Worm (Caenorhabditis elegans) whole organism, L3 larva: ENCODE results near the gene gst-13.

ENCODE experiments used
- aly-2 ChIP-seq: fragments of 150-350 bp; optimal IDR thresholded peaks from 2 replicates; lab custom pipeline; 2014; ENCODE audit warnings: missing biosample characterization, missing genetic modification characterization
- ama-1 ChIP-seq: fragments of 150-350 bp; optimal IDR thresholded peaks from 2 replicates; lab custom pipeline; 2018
- ceh-28 ChIP-seq: fragments of 150-350 bp; optimal IDR thresholded peaks from 2 replicates; lab custom pipeline; 2014; ENCODE audit warnings: missing biosample characterization, missing genetic modification reagents, missing genetic modification characterization
- ceh-9 ChIP-seq: sonication (generic microtip); optimal IDR thresholded peaks from 2 replicates; lab custom pipeline; 2018; ENCODE audit warnings: missing biosample characterization, missing genetic modification characterization
- egl-27 ChIP-seq: sonication (generic microtip); optimal IDR thresholded peaks from 4 replicates; lab custom pipeline; 2017; ENCODE audit warnings: missing biosample characterization, missing genetic modification reagents, missing genetic modification characterization
- nhr-11 ChIP-seq: fragments of 150-350 bp; optimal IDR thresholded peaks from 2 replicates; lab custom pipeline; 2014; ENCODE audit warnings: missing biosample characterization, missing genetic modification characterization
- nhr-12 ChIP-seq: fragments of 150-350 bp; optimal IDR thresholded peaks from 2 replicates; lab custom pipeline; 2014; ENCODE audit warnings: missing biosample characterization, missing genetic modification characterization
- nhr-23 ChIP-seq: fragments of 150-350 bp; optimal IDR thresholded peaks from 2 replicates; lab custom pipeline; 2014; ENCODE audit warnings: missing biosample characterization, missing genetic modification reagents, missing genetic modification characterization
- nhr-237 ChIP-seq: fragments of 150-350 bp; optimal IDR thresholded peaks from 2 replicates; lab custom pipeline; 2014; ENCODE audit warnings: missing biosample characterization, missing genetic modification characterization
- nhr-25 ChIP-seq: sonication (generic microtip); optimal IDR thresholded peaks from 2 replicates; lab custom pipeline; 2017; ENCODE audit warnings: missing biosample characterization, missing genetic modification characterization
- unc-62 ChIP-seq: fragments of 150-350 bp; sonication (generic microtip); optimal IDR thresholded peaks from 4 replicates; lab custom pipeline; 2014; ENCODE audit warnings: missing biosample characterization, missing genetic modification reagents, missing genetic modification characterization
- ztf-11 ChIP-seq: fragments of 150-350 bp; optimal IDR thresholded peaks from 2 replicates; lab custom pipeline; 2014; ENCODE audit warnings: missing biosample characterization, missing genetic modification characterization
- ztf-4 ChIP-seq: fragments of 150-350 bp; optimal IDR thresholded peaks from 2 replicates; lab custom pipeline; 2014; ENCODE audit warnings: missing biosample characterization, missing genetic modification characterization

ce11 chrII:9194195-9194594 is 37.1 kb upstream of the gst-13 start, which contains the start of gene twk-4:
- no peak for TF ChIP-seq unc-62 (GFP tag; lab: Kevin White, UChicago)
- TF ChIP-seq ztf-11 (tag; lab: Kevin White, UChicago) = no peak
- no peak for TF ChIP-seq nhr-11
- TF ChIP-seq nhr-12 (tag; lab: Kevin White, UChicago) = no peak
- no peak for TF ChIP-seq aly-2 (tag; lab: Kevin White, UChicago)
- TF ChIP-seq ama-1 (lab: Kevin White, UChicago) = no peak
- TF ChIP-seq ceh-9 = no peak
- no peak for TF ChIP-seq nhr-25
- TF ChIP-seq ceh-28 = no peak
- TF ChIP-seq nhr-237 (tag; lab: Kevin White, UChicago) = no peak
- no peak for TF ChIP-seq nhr-23 (tag; lab: Kevin White, UChicago)
- TF ChIP-seq ztf-4 (tag; lab: Kevin White, UChicago) = no peak
- TF ChIP-seq egl-27 = no peak
